Fruit fly (Drosophila melanogaster): Measurements from ENCODE around the gene TotE.
A peak's percentile ranks its signal among the peaks of the same experiment; 100 is the strongest.

TotE gene

DNA sequence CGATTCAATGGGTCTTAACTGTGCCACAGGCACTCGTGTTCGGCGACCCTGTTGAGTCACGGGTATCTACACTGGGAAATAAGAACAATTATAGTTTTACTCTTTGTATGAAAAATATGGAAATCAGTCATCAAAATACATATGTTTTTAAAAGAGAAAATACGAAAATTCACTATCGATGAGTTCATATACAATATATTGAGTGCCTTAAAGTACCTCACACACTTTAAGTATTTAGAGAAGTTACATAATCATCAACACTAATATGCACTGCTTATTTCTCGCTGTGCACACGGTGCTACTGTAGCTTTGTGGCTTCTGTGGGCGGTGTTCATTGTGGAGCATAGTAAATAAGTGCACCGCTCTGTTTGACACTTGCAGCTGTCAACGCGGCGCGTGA, 28.9 kb downstream of the TotE start (continued):
- TF ChIP-seq prd (optimal IDR thresholded peaks at IDR 0.05) (no peak), prd (GFP tag; IDR thresholded peaks at IDR 0.05) (peak; percentile 53; the same call in 2 of the 3 replicates), CG10979 (tag; optimal IDR thresholded peaks at IDR 0.05) (peak; percentile 73), CG18764 (GFP tag; optimal IDR thresholded peaks at IDR 0.05) (peak; percentile 26), CG1832 (GFP tag; optimal IDR thresholded peaks at IDR 0.05) (no peak), CG18011 (GFP tag; optimal IDR thresholded peaks at IDR 0.05) (no peak), CG12104 (GFP tag; optimal IDR thresholded peaks at IDR 0.05) (peak; percentile 6), CG3847 (GFP tag; IDR thresholded peaks at IDR 0.05) (0 out of 2 replicates have a peak, but pooled peaks have one; percentile 6), slbo (GFP tag; IDR thresholded peaks at IDR 0.05) (no peak), CG14014 (GFP tag; IDR thresholded peaks at IDR 0.05) (no peak), ash1 (GFP tag; optimal IDR thresholded peaks at IDR 0.05) (no peak), shn (GFP tag; optimal IDR thresholded peaks at IDR 0.05) (no peak), sens-2 (GFP tag; IDR thresholded peaks at IDR 0.05) (no peak; the same call in 1 of the 2 replicates), CG1529 (GFP tag; optimal IDR thresholded peaks at IDR 0.05) (peak; percentile 3), CG7271 (tag; optimal IDR thresholded peaks at IDR 0.05) (no peak), Asciz (GFP tag; optimal IDR thresholded peaks at IDR 0.05) (peak; percentile 50), row (GFP tag; IDR thresholded peaks at IDR 0.05) (peak; percentile 69), CG11247 (GFP tag; IDR thresholded peaks at IDR 0.05) (no peak), CG4424 (GFP tag; optimal IDR thresholded peaks at IDR 0.05) (peak; percentile 38), zf30C (GFP tag; optimal IDR thresholded peaks at IDR 0.05) (peak; percentile 45), zfh2 (GFP tag; optimal IDR thresholded peaks at IDR 0.05) (no peak), CG17568 (GFP tag; optimal IDR thresholded peaks at IDR 0.05) (no peak), CG12071 (GFP tag; optimal IDR thresholded peaks at IDR 0.05) (no peak), bcd (GFP tag; optimal IDR thresholded peaks at IDR 0.05) (peak; percentile 13), Awh (GFP tag; IDR thresholded peaks at IDR 0.05) (no peak), CG4360 (GFP tag; IDR thresholded peaks at IDR 0.05) (no peak), danr (GFP tag; IDR thresholded peaks at IDR 0.05) (0 out of 2 replicates have a peak, but pooled peaks have one; percentile 18), CG14710 (tag; optimal IDR thresholded peaks at IDR 0.05) (peak; percentile 59), CG4820 (GFP tag; optimal IDR thresholded peaks at IDR 0.05) (peak; percentile 34), HmgD (GFP tag; optimal IDR thresholded peaks at IDR 0.05) (no peak), CG18476 (GFP tag; optimal IDR thresholded peaks at IDR 0.05) (peak; percentile 8), CoRest (tag; optimal IDR thresholded peaks at IDR 0.05) (peak; percentile 45), az2 (GFP tag; optimal IDR thresholded peaks at IDR 0.05) (peak; percentile 26), Mrtf (GFP tag; IDR thresholded peaks at IDR 0.05) (no peak), Xrp1 (GFP tag; IDR thresholded peaks at IDR 0.05) (peak; percentile 69), sisA (GFP tag; IDR thresholded peaks at IDR 0.05) (0 out of 2 replicates have a peak, but pooled peaks have one; percentile 47), bsh (GFP tag; optimal IDR thresholded peaks at IDR 0.05) (peak in 1 of 2 experiments; percentile 70), CG3407 (GFP tag; optimal IDR thresholded peaks at IDR 0.05) (no peak), CG7556 (GFP tag; optimal IDR thresholded peaks at IDR 0.05) (peak; percentile 8), NC2β (GFP tag; optimal IDR thresholded peaks at IDR 0.05) (no peak), CG17361 (GFP tag; IDR thresholded peaks at IDR 0.05) (peak; percentile 60; the same call in 2 of the 3 replicates), trh (GFP tag; optimal IDR thresholded peaks at IDR 0.05) (no peak), grau (tag; optimal IDR thresholded peaks at IDR 0.05) (peak; percentile 37), Hey (tag; optimal IDR thresholded peaks at IDR 0.05) (no peak), vvl (GFP tag; IDR thresholded peaks at IDR 0.05) (peak; percentile 63; the same call in 1 of the 2 replicates), ttk (GFP tag; IDR thresholded peaks at IDR 0.05) (0 out of 2 replicates have a peak, but pooled peaks have one; percentile 27), tap (tag; optimal IDR thresholded peaks at IDR 0.05) (peak; percentile 48), pho (GFP tag; optimal IDR thresholded peaks at IDR 0.05) (no peak), gsb-n (tag; optimal IDR thresholded peaks at IDR 0.05) (peak; percentile 31), CG15479 (GFP tag; optimal IDR thresholded peaks at IDR 0.05) (no peak), pros (GFP tag; optimal IDR thresholded peaks at IDR 0.05) (no peak), CG31365 (tag; optimal IDR thresholded peaks at IDR 0.05) (no peak)

Measured in whole organism, embryonic.